Worm (Caenorhabditis elegans) whole organism, late embryonic: ENCODE data around the gene klp-4.

ENCODE experiments used
- C08G9.2 ChIP-seq: sonication (generic microtip); optimal IDR thresholded peaks from 2 replicates; lab custom pipeline; 2016; ENCODE audit warnings: mild to moderate bottlenecking, missing genetic modification characterization, moderate library complexity, missing compliant biosample characterization
- C38D4.7 ChIP-seq: fragments of 200-800 bp; sonication (Bioruptor generic); optimal IDR thresholded peaks from 2 replicates; lab custom pipeline; 2018; ENCODE audit warnings: mild to moderate bottlenecking, missing genetic modification characterization, moderate library complexity, missing compliant biosample characterization
- F13H6.1 ChIP-seq: sonication (generic microtip); optimal IDR thresholded peaks from 2 replicates; lab custom pipeline; 2016; ENCODE audit warnings: missing genetic modification characterization, missing compliant biosample characterization
- K09A11.1 ChIP-seq: sonication (generic microtip); optimal IDR thresholded peaks from 2 replicates; lab custom pipeline; 2017; ENCODE audit warnings: antibody characterized with exemption, mild to moderate bottlenecking, missing genetic modification characterization, missing compliant biosample characterization; ENCODE audit not compliant: insufficient read depth
- Y22D7AL.16 ChIP-seq: sonication (generic microtip); optimal IDR thresholded peaks from 2 replicates; lab custom pipeline; 2016; ENCODE audit warnings: missing genetic modification characterization, missing compliant biosample characterization
- ahr-1 ChIP-seq: sonication (generic microtip); optimal IDR thresholded peaks from 2 replicates; lab custom pipeline; 2016; ENCODE audit warnings: missing genetic modification characterization, missing compliant biosample characterization
- ceh-2 ChIP-seq: sonication (generic microtip); optimal IDR thresholded peaks from 2 replicates; lab custom pipeline; 2016; ENCODE audit warnings: missing genotype, missing genetic modification characterization, missing compliant biosample characterization
- ceh-22 ChIP-seq: sonication (generic microtip); optimal IDR thresholded peaks from 2 replicates; lab custom pipeline; 2017; ENCODE audit warnings: missing biosample characterization, missing genetic modification characterization
- ceh-24 ChIP-seq: sonication (generic microtip); optimal IDR thresholded peaks from 2 replicates; lab custom pipeline; 2016; ENCODE audit warnings: mild to moderate bottlenecking, missing genetic modification characterization, missing compliant biosample characterization
- ceh-45 ChIP-seq: fragments of 200-800 bp; sonication (Bioruptor generic); IDR thresholded peaks from 2 replicates; pipeline ENCODE4 v1.3.6; 2022; ENCODE audit warnings: missing genetic modification reagents, missing genetic modification characterization, missing compliant biosample characterization
- ceh-48 ChIP-seq: sonication (generic microtip); optimal IDR thresholded peaks from 2 replicates; lab custom pipeline; 2016; ENCODE audit warnings: missing genetic modification characterization, inconsistent platforms, missing compliant biosample characterization
- ceh-6 ChIP-seq: fragments of 200-800 bp; sonication (Bioruptor generic); optimal IDR thresholded peaks from 2 replicates; lab custom pipeline; 2018; ENCODE audit warnings: mild to moderate bottlenecking, missing genetic modification characterization, missing compliant biosample characterization
- ceh-9 ChIP-seq: sonication (generic microtip); optimal IDR thresholded peaks from 2 replicates; lab custom pipeline; 2016; ENCODE audit warnings: mild to moderate bottlenecking, missing genetic modification characterization, inconsistent platforms, missing compliant biosample characterization
- che-1 ChIP-seq: sonication (generic microtip); optimal IDR thresholded peaks from 2 replicates; lab custom pipeline; 2016; ENCODE audit warnings: mild to moderate bottlenecking, missing genetic modification characterization, missing compliant biosample characterization
- dve-1 ChIP-seq: sonication (generic microtip); optimal IDR thresholded peaks from 2 replicates; lab custom pipeline; 2017; ENCODE audit warnings: antibody characterized with exemption, mild to moderate bottlenecking, missing genetic modification characterization, missing compliant biosample characterization
- elt-2 ChIP-seq: sonication (generic microtip); optimal IDR thresholded peaks from 2 replicates; lab custom pipeline; 2016; ENCODE audit warnings: missing genetic modification reagents, missing genetic modification characterization, missing compliant biosample characterization
- ets-4 ChIP-seq: sonication (generic microtip); optimal IDR thresholded peaks from 2 replicates; lab custom pipeline; 2016; ENCODE audit warnings: missing genetic modification characterization, missing compliant biosample characterization
- fkh-6 ChIP-seq: sonication (generic microtip); optimal IDR thresholded peaks from 2 replicates; lab custom pipeline; 2016; ENCODE audit warnings: missing genetic modification characterization, missing compliant biosample characterization
- gmeb-2 ChIP-seq: sonication (generic microtip); optimal IDR thresholded peaks from 2 replicates; lab custom pipeline; 2016; ENCODE audit warnings: missing genetic modification characterization, inconsistent platforms, missing compliant biosample characterization
- hlh-15 ChIP-seq: sonication (generic microtip); optimal IDR thresholded peaks from 2 replicates; lab custom pipeline; 2016; ENCODE audit warnings: missing genetic modification characterization, missing compliant biosample characterization
- hlh-30 ChIP-seq: sonication (generic microtip); optimal IDR thresholded peaks from 2 replicates; lab custom pipeline; 2017; ENCODE audit warnings: antibody characterized with exemption, missing genetic modification characterization, missing compliant biosample characterization; ENCODE audit not compliant: insufficient read depth
- hlh-6 ChIP-seq: sonication (generic microtip); optimal IDR thresholded peaks from 2 replicates; lab custom pipeline; 2016; ENCODE audit warnings: missing genotype, missing genetic modification characterization, missing compliant biosample characterization
- madf-2 ChIP-seq: sonication (generic microtip); optimal IDR thresholded peaks from 2 replicates; lab custom pipeline; 2017; ENCODE audit warnings: missing genetic modification characterization, missing compliant biosample characterization
- mec-3 ChIP-seq: sonication (generic microtip); optimal IDR thresholded peaks from 2 replicates; lab custom pipeline; 2016; ENCODE audit warnings: borderline replicate concordance, missing genetic modification characterization, missing compliant biosample characterization
- nhr-232 ChIP-seq: sonication (generic microtip); optimal IDR thresholded peaks from 2 replicates; lab custom pipeline; 2016; ENCODE audit warnings: missing genetic modification characterization, missing compliant biosample characterization
- npax-4 ChIP-seq: sonication (generic microtip); optimal IDR thresholded peaks from 2 replicates; lab custom pipeline; 2016; ENCODE audit warnings: missing genetic modification characterization, missing compliant biosample characterization
- odd-2 ChIP-seq: sonication (generic microtip); optimal IDR thresholded peaks from 2 replicates; lab custom pipeline; 2017; ENCODE audit warnings: antibody characterized with exemption, mild to moderate bottlenecking, missing genetic modification characterization, missing compliant biosample characterization
- pax-1 ChIP-seq: fragments of 150-350 bp; optimal IDR thresholded peaks from 2 replicates; lab custom pipeline; 2014; ENCODE audit warnings: missing biosample characterization, missing genetic modification characterization
- pha-2 ChIP-seq: sonication (generic microtip); optimal IDR thresholded peaks from 2 replicates; lab custom pipeline; 2017; ENCODE audit warnings: mild to moderate bottlenecking, missing genetic modification characterization, missing compliant biosample characterization
- pqm-1 ChIP-seq: sonication (generic microtip); optimal IDR thresholded peaks from 2 replicates; lab custom pipeline; 2016; ENCODE audit warnings: missing genetic modification characterization, missing compliant biosample characterization
- ref-2 ChIP-seq: sonication (generic microtip); optimal IDR thresholded peaks from 2 replicates; lab custom pipeline; 2016; ENCODE audit warnings: missing genetic modification characterization, missing compliant biosample characterization
- rnt-1 ChIP-seq: sonication (generic microtip); optimal IDR thresholded peaks from 2 replicates; lab custom pipeline; 2016; ENCODE audit warnings: missing genetic modification characterization, missing compliant biosample characterization
- sox-2 ChIP-seq: fragments of 200-800 bp; sonication (Bioruptor generic); IDR thresholded peaks from 2 replicates; pipeline ENCODE4 v1.3.6; 2022; ENCODE audit warnings: missing genetic modification reagents, missing genetic modification characterization, missing compliant biosample characterization
- unc-86 ChIP-seq: sonication (generic microtip); optimal IDR thresholded peaks from 2 replicates; lab custom pipeline; 2016; ENCODE audit warnings: missing genetic modification characterization, missing compliant biosample characterization
- zip-5 ChIP-seq: sonication (generic microtip); optimal IDR thresholded peaks from 2 replicates; lab custom pipeline; 2016; ENCODE audit warnings: missing genetic modification characterization, missing compliant biosample characterization

Gene klp-4

ce11 chrX:3154562-3154961 is 23.9 kb downstream of the klp-4 start:
- TF ChIP-seq Y22D7AL.16 (tag; lab: Kevin White, UChicago) (no peak), gmeb-2 (tag; lab: Kevin White, UChicago) (no peak), unc-86 (tag; lab: Kevin White, UChicago) (no peak), ets-4 (no peak), ceh-9 (tag; lab: Kevin White, UChicago) (no peak), che-1 (tag; lab: Kevin White, UChicago) (no peak), ahr-1 (tag; lab: Kevin White, UChicago) (no peak), ceh-22 (tag; lab: Kevin White, UChicago) (no peak), rnt-1 (no peak), npax-4 (tag; lab: Kevin White, UChicago) (no peak), sox-2 (GFP tag; lab: Robert Waterston, UW) (no peak), F13H6.1 (no peak), ceh-6 (GFP tag; lab: Kevin White, UChicago) (no peak), ceh-2 (tag; lab: Kevin White, UChicago) (no peak), elt-2 (tag; lab: Kevin White, UChicago) (no peak)

- peak; percentile 87 for TF ChIP-seq elt-2 (tag; lab: Kevin White, UChicago)
- TF ChIP-seq pax-1 (tag; lab: Kevin White, UChicago), result no peak
- no peak for TF ChIP-seq odd-2
- TF ChIP-seq K09A11.1 (tag; lab: Kevin White, UChicago), result no peak
Measured at ce11 chrX:3153133-3153532, 25.4 kb downstream of the klp-4 start.

ce11 chrX:3152361-3152760 is 26.1 kb downstream of the klp-4 start, which contains the start of gene bbln-1:
Gene bbln-1 (minus strand): TSS chrX:3152461.
- TF ChIP-seq pha-2 (tag; lab: Kevin White, UChicago) (no peak), dve-1 (no peak), hlh-30 (tag; lab: Kevin White, UChicago) (no peak), F13H6.1 (no peak), K09A11.1 (tag; lab: Kevin White, UChicago) (no peak), hlh-15 (no peak), hlh-6 (no peak)
- TF ChIP-seq, all 69 proteins: peak for 0

- no peak for TF ChIP-seq ref-2 (tag; lab: Kevin White, UChicago)
- TF ChIP-seq ceh-48 (tag; lab: Kevin White, UChicago), result no peak
- TF ChIP-seq, all 69 proteins: peak for 0
Measured at ce11 chrX:3145265-3145664, 33.2 kb downstream of the klp-4 start, which contains the start of gene C15C7.4. Gene C15C7.4 (plus strand): TSS chrX:3145565.

ce11 chrX:3141704-3142103 is 36.8 kb downstream of the klp-4 start:
- TF ChIP-seq ceh-9 (tag; lab: Kevin White, UChicago), result no peak
- TF ChIP-seq nhr-232 (tag; lab: Kevin White, UChicago), result no peak
- TF ChIP-seq mec-3, result no peak
- no peak for TF ChIP-seq ceh-24
- no peak for TF ChIP-seq Y22D7AL.16 (tag; lab: Kevin White, UChicago)
- no peak for TF ChIP-seq unc-86 (tag; lab: Kevin White, UChicago)
- no peak for TF ChIP-seq pqm-1 (tag; lab: Kevin White, UChicago)
- no peak for TF ChIP-seq zip-5
- no peak for TF ChIP-seq hlh-6

ce11 chrX:3139516-3140301 is 38.8 kb downstream of the klp-4 start:
- no peak for TF ChIP-seq ceh-9 (tag; lab: Kevin White, UChicago)
- no peak for TF ChIP-seq ceh-22 (tag; lab: Kevin White, UChicago)
- no peak for TF ChIP-seq madf-2 (tag; lab: Kevin White, UChicago)
- no peak for TF ChIP-seq fkh-6 (tag; lab: Kevin White, UChicago)
- TF ChIP-seq C38D4.7 (GFP tag; lab: Kevin White, UChicago), result no peak
- no peak for TF ChIP-seq C08G9.2
- no peak for TF ChIP-seq ets-4
- no peak for TF ChIP-seq gmeb-2 (tag; lab: Kevin White, UChicago)
- TF ChIP-seq sox-2 (GFP tag; lab: Robert Waterston, UW), result no peak
- TF ChIP-seq hlh-30 (tag; lab: Kevin White, UChicago), result no peak
- no peak for TF ChIP-seq ceh-48 (tag; lab: Kevin White, UChicago)
- TF ChIP-seq ceh-45 (GFP tag; lab: Robert Waterston, UW), result no peak
- no peak for TF ChIP-seq ceh-2 (tag; lab: Kevin White, UChicago)
- TF ChIP-seq ahr-1 (tag; lab: Kevin White, UChicago), result no peak
- TF ChIP-seq F13H6.1, result no peak
